Worm (Caenorhabditis elegans): ENCODE measurements around the gene pqn-63.

- TF ChIP-seq flt-1 (GFP tag; IDR thresholded peaks at IDR 0.05) (no peak), tab-1 (GFP tag; IDR thresholded peaks at IDR 0.05) (no peak), T22C8.4 (GFP tag; IDR thresholded peaks at IDR 0.05) (no peak), ztf-29 (GFP tag; IDR thresholded peaks at IDR 0.05) (no peak)
These were observed 856 bp downstream of the pqn-63 start for ce11 chrV:9616687-9617086.

Data from whole organism, midembryonic.